Fruit fly (Drosophila melanogaster) whole organism, embryonic: Measurements from ENCODE around the gene mts.

Source experiments
- Antp ChIP-seq: fragments of 200-800 bp; sonication (Bioruptor generic); optimal IDR thresholded peaks from 3 replicates; lab custom pipeline; 2016; ENCODE audit warnings: missing biosample characterization, missing genetic modification characterization
- Blimp-1 ChIP-seq: fragments of 200-800 bp; sonication (Bioruptor generic); optimal IDR thresholded peaks from 3 replicates; lab custom pipeline; 2018; ENCODE audit warnings: missing biosample characterization, missing genetic modification characterization, mild to moderate bottlenecking, moderate library complexity, missing genetic modification reagents
- CG12071 ChIP-seq: fragments of 200-800 bp; sonication (Bioruptor generic); optimal IDR thresholded peaks from 3 replicates; lab custom pipeline; 2018; ENCODE audit warnings: missing biosample characterization, mild to moderate bottlenecking, missing genetic modification characterization
- CG12236 ChIP-seq: fragments of 200-800 bp; sonication (Bioruptor generic); optimal IDR thresholded peaks from 2 replicates; lab custom pipeline; 2016; ENCODE audit warnings: missing biosample characterization, missing genetic modification characterization
- CG13894 ChIP-seq: fragments of 200-800 bp; sonication (Bioruptor generic); optimal IDR thresholded peaks from 3 replicates; lab custom pipeline; 2018; ENCODE audit warnings: missing biosample characterization, mild to moderate bottlenecking, missing genetic modification characterization, moderate library complexity
- CG14050 ChIP-seq: fragments of 200-800 bp; sonication (Bioruptor generic); IDR thresholded peaks from 3 replicates; pipeline ENCODE4 v1.3.6; 2022; ENCODE audit warnings: missing biosample characterization, missing genetic modification characterization
- CG15514 ChIP-seq: fragments of 200-800 bp; sonication (Bioruptor generic); optimal IDR thresholded peaks from 3 replicates; lab custom pipeline; 2017; ENCODE audit warnings: missing biosample characterization, missing genetic modification characterization, mild to moderate bottlenecking, moderate library complexity, missing genetic modification reagents
- CG17359 ChIP-seq: fragments of 200-800 bp; sonication (Bioruptor generic); optimal IDR thresholded peaks from 3 replicates; lab custom pipeline; 2018; ENCODE audit warnings: missing biosample characterization, mild to moderate bottlenecking, missing genetic modification characterization, moderate library complexity
- CG2116 ChIP-seq: fragments of 200-800 bp; sonication (Bioruptor generic); optimal IDR thresholded peaks from 3 replicates; lab custom pipeline; 2018; ENCODE audit warnings: missing biosample characterization, mild to moderate bottlenecking, missing genetic modification characterization
- CG34224 ChIP-seq: fragments of 200-800 bp; sonication (Bioruptor generic); IDR thresholded peaks from 3 replicates; pipeline ENCODE4 v1.3.6; 2022; ENCODE audit warnings: missing biosample characterization, missing genetic modification characterization; ENCODE audit not compliant: partially characterized antibody
- CG4820 ChIP-seq: fragments of 200-800 bp; sonication (Bioruptor generic); optimal IDR thresholded peaks from 3 replicates; lab custom pipeline; 2016; ENCODE audit warnings: missing biosample characterization, missing genetic modification characterization
- CG5180 ChIP-seq: fragments of 200-800 bp; sonication (Bioruptor generic); optimal IDR thresholded peaks from 3 replicates; lab custom pipeline; 2017; ENCODE audit warnings: missing biosample characterization, missing genetic modification characterization, mild to moderate bottlenecking, moderate library complexity, missing genetic modification reagents
- CG6813 ChIP-seq: fragments of 200-800 bp; sonication (Bioruptor generic); optimal IDR thresholded peaks from 2 replicates; lab custom pipeline; 2017; ENCODE audit warnings: missing biosample characterization, missing genetic modification characterization, mild to moderate bottlenecking, moderate library complexity, missing genetic modification reagents
- CG7372 ChIP-seq: fragments of 200-800 bp; sonication (Bioruptor generic); IDR thresholded peaks from 2 replicates; pipeline ENCODE4 v1.3.6; 2022; ENCODE audit warnings: missing biosample characterization, missing genetic modification characterization
- CG7928 ChIP-seq: fragments of 200-800 bp; sonication (Bioruptor generic); optimal IDR thresholded peaks from 2 replicates; lab custom pipeline; 2017; ENCODE audit warnings: missing biosample characterization, mild to moderate bottlenecking, missing genetic modification characterization
- CG7963 ChIP-seq: fragments of 200-800 bp; sonication (Bioruptor generic); IDR thresholded peaks from 3 replicates; pipeline ENCODE4 v1.3.6; 2022; ENCODE audit warnings: missing biosample characterization, missing genetic modification characterization; ENCODE audit not compliant: partially characterized antibody
- CG8089 ChIP-seq: fragments of 200-800 bp; sonication (Bioruptor generic); optimal IDR thresholded peaks from 3 replicates; lab custom pipeline; 2016; ENCODE audit warnings: missing biosample characterization, missing genetic modification characterization
- CG8765 ChIP-seq: fragments of 200-800 bp; sonication (Bioruptor generic); IDR thresholded peaks from 2 replicates; pipeline ENCODE4 v1.3.6; 2022; ENCODE audit warnings: missing biosample characterization, missing genetic modification characterization
- CG9932 ChIP-seq: fragments of 200-800 bp; sonication (Bioruptor generic); IDR thresholded peaks from 2 replicates; pipeline ENCODE4 v1.3.6; 2022; ENCODE audit warnings: missing biosample characterization, missing genetic modification characterization
- CoRest ChIP-seq: fragments of 200-800 bp; sonication (Bioruptor generic); optimal IDR thresholded peaks from 3 replicates; lab custom pipeline; 2018; ENCODE audit warnings: missing biosample characterization, mild to moderate bottlenecking, missing genetic modification characterization, moderate library complexity
- D19A ChIP-seq: fragments of 200-800 bp; optimal IDR thresholded peaks from 3 replicates; lab custom pipeline; 2019; ENCODE audit warnings: missing biosample characterization, mild to moderate bottlenecking, missing genetic modification characterization, moderate library complexity
- Dll ChIP-seq: fragments of 200-800 bp; sonication (Bioruptor generic); IDR thresholded peaks from 4 replicates; pipeline ENCODE4 v1.3.6; 2022; ENCODE audit warnings: missing biosample characterization, missing genetic modification characterization; ENCODE audit not compliant: partially characterized antibody
- H2.0 ChIP-seq: fragments of 200-800 bp; sonication (Bioruptor generic); IDR thresholded peaks from 2 replicates; pipeline ENCODE4 v1.3.6; 2022; ENCODE audit warnings: missing biosample characterization, missing genetic modification characterization
- HLH4C ChIP-seq: fragments of 200-800 bp; sonication (Bioruptor generic); IDR thresholded peaks from 3 replicates; pipeline ENCODE4 v1.3.6; 2022; ENCODE audit warnings: missing biosample characterization, missing genetic modification characterization; ENCODE audit not compliant: partially characterized antibody
- Jarid2 ChIP-seq: fragments of 200-800 bp; sonication (Bioruptor generic); optimal IDR thresholded peaks from 3 replicates; lab custom pipeline; 2017; ENCODE audit warnings: mild to moderate bottlenecking, missing biosample characterization, missing genetic modification reagents, missing genetic modification characterization
- Mrtf ChIP-seq: fragments of 200-800 bp; sonication (Bioruptor generic); IDR thresholded peaks from 3 replicates; pipeline ENCODE4 v1.3.6; 2022; ENCODE audit warnings: missing biosample characterization, missing genetic modification characterization
- Sry-β ChIP-seq: fragments of 200-800 bp; sonication (Bioruptor generic); optimal IDR thresholded peaks from 2 replicates; lab custom pipeline; 2018; ENCODE audit warnings: missing biosample characterization, mild to moderate bottlenecking, missing genetic modification characterization, moderate library complexity
- abd-A ChIP-seq: fragments of 200-800 bp; sonication (Bioruptor generic); optimal IDR thresholded peaks from 3 replicates; lab custom pipeline; 2019; ENCODE audit warnings: missing biosample characterization, mild to moderate bottlenecking, missing genetic modification characterization, moderate library complexity
- bbx ChIP-seq: fragments of 200-800 bp; sonication (Bioruptor generic); IDR thresholded peaks from 2 replicates; pipeline ENCODE4 v1.3.6; 2022; ENCODE audit warnings: missing biosample characterization, missing genetic modification characterization; ENCODE audit not compliant: partially characterized antibody
- caup ChIP-seq: fragments of 200-800 bp; sonication (Bioruptor generic); optimal IDR thresholded peaks from 3 replicates; lab custom pipeline; 2017; ENCODE audit warnings: missing biosample characterization, mild to moderate bottlenecking, missing genetic modification characterization, moderate library complexity; ENCODE audit not compliant: severe bottlenecking
- ci ChIP-seq: fragments of 200-800 bp; sonication (Bioruptor generic); IDR thresholded peaks from 3 replicates; pipeline ENCODE4 v1.3.6; 2022; ENCODE audit warnings: missing biosample characterization, missing genetic modification characterization
- eve ChIP-seq, 2 experiments: fragments of >200 bp; optimal IDR thresholded peaks; 2 replicates each; lab custom pipeline; 2017; ENCODE audit warnings: missing biosample characterization in 2 of 2, missing genetic modification characterization in 2 of 2
- fd102C ChIP-seq: fragments of 200-800 bp; sonication (Bioruptor generic); optimal IDR thresholded peaks from 2 replicates; lab custom pipeline; 2018; ENCODE audit warnings: missing biosample characterization, mild to moderate bottlenecking, missing genetic modification characterization, moderate library complexity
- fd64A ChIP-seq: fragments of 200-800 bp; sonication (Bioruptor generic); optimal IDR thresholded peaks from 3 replicates; lab custom pipeline; 2018; ENCODE audit warnings: missing biosample characterization, mild to moderate bottlenecking, missing genetic modification characterization
- gro ChIP-seq: fragments of 200-800 bp; sonication (Bioruptor generic); optimal IDR thresholded peaks from 2 replicates; lab custom pipeline; 2016; ENCODE audit warnings: missing biosample characterization, missing genetic modification characterization
- mirr ChIP-seq: fragments of 200-800 bp; sonication (Bioruptor generic); optimal IDR thresholded peaks from 3 replicates; lab custom pipeline; 2018; ENCODE audit warnings: missing biosample characterization, mild to moderate bottlenecking, missing genetic modification characterization
- nom ChIP-seq: fragments of 200-800 bp; sonication (Bioruptor generic); optimal IDR thresholded peaks from 2 replicates; lab custom pipeline; 2017; ENCODE audit warnings: missing biosample characterization, missing genetic modification characterization, mild to moderate bottlenecking, moderate library complexity, missing genetic modification reagents
- otp ChIP-seq: fragments of 200-800 bp; sonication (Bioruptor generic); IDR thresholded peaks from 3 replicates; pipeline ENCODE4, ENCODE4 v1.3.6; 2022; ENCODE audit warnings: missing biosample characterization, missing genetic modification characterization
- pho ChIP-seq: fragments of 200-800 bp; sonication (Bioruptor generic); optimal IDR thresholded peaks from 2 replicates; lab custom pipeline; 2016; ENCODE audit warnings: missing biosample characterization, missing genetic modification characterization
- phol ChIP-seq: fragments of 200-800 bp; sonication (Bioruptor generic); optimal IDR thresholded peaks from 3 replicates; lab custom pipeline; 2018; ENCODE audit warnings: missing biosample characterization, mild to moderate bottlenecking, missing genetic modification characterization, moderate library complexity
- rib ChIP-seq: fragments of 200-800 bp; sonication (Bioruptor generic); IDR thresholded peaks from 2 replicates; pipeline ENCODE4 v1.3.6; 2022; ENCODE audit warnings: missing biosample characterization, missing genetic modification characterization
- ro ChIP-seq: fragments of 200-800 bp; sonication (Bioruptor generic); IDR thresholded peaks from 2 replicates; pipeline ENCODE4 v1.3.6; 2022; ENCODE audit warnings: missing biosample characterization, missing genetic modification characterization
- run ChIP-seq: fragments of 200-800 bp; sonication (Bioruptor generic); optimal IDR thresholded peaks from 3 replicates; lab custom pipeline; 2018; ENCODE audit warnings: missing biosample characterization, mild to moderate bottlenecking, missing genetic modification characterization
- scrt ChIP-seq: fragments of 200-800 bp; sonication (Bioruptor generic); optimal IDR thresholded peaks from 2 replicates; lab custom pipeline; 2018; ENCODE audit warnings: missing biosample characterization, mild to moderate bottlenecking, missing genetic modification characterization, moderate library complexity
- sens ChIP-seq: fragments of 200-800 bp; sonication (Bioruptor generic); peaks from one replicate; lab custom pipeline; 2016; ENCODE audit warnings: missing biosample characterization, missing genetic modification characterization
- slp2 ChIP-seq: fragments of 200-800 bp; sonication (Bioruptor generic); optimal IDR thresholded peaks from 2 replicates; lab custom pipeline; 2016; ENCODE audit warnings: missing biosample characterization, missing genetic modification characterization
- vvl ChIP-seq: fragments of 200-800 bp; sonication (Bioruptor generic); IDR thresholded peaks from 2 replicates; pipeline ENCODE4 v1.3.6; 2022; ENCODE audit warnings: missing biosample characterization, missing genetic modification characterization
- z ChIP-seq: fragments of 200-800 bp; sonication (Bioruptor generic); IDR thresholded peaks from 3 replicates; pipeline ENCODE4 v1.3.6; 2022; ENCODE audit warnings: missing biosample characterization, missing genetic modification characterization
- zen2 ChIP-seq: fragments of 200-800 bp; sonication (Bioruptor generic); IDR thresholded peaks from 3 replicates; pipeline ENCODE4 v1.3.6; 2022; ENCODE audit warnings: missing biosample characterization, missing genetic modification characterization; ENCODE audit not compliant: partially characterized antibody

mts gene

DNA sequence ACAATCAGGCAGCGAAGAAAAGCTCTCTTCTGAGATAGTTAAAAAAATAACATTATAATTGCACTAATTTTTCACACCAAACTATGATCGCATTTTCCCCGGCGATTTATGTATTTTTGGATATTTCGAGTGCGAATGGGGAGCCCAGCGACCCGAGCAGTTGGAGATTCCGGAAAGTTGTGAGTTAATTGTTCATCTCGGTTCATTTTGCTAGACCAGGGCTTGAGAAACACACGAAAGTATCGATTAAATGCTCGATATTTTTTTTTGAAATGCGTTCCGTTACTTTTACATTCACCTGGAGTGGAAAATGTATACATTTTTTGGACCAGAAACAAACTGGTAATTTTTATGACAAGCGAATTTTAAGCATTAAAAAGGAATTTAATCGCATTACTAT, 16.9 kb upstream of the mts start, which contains the start of gene Cdc14 (continued):
- no peak for TF ChIP-seq Mrtf (GFP tag; lab: Robert Waterston, UW)
- no peak for TF ChIP-seq CoRest
- no peak for TF ChIP-seq rib (GFP tag; lab: Robert Waterston, UW)
- no peak for TF ChIP-seq CG14050
- no peak for TF ChIP-seq ro
- peak; percentile 6 for TF ChIP-seq CG2116 (GFP tag; lab: Kevin White, UChicago)
- TF ChIP-seq CG17359 (tag; lab: Kevin White, UChicago) = peak; percentile 8
- no peak for TF ChIP-seq CG8765 (GFP tag; lab: Robert Waterston, UW)
- peak; percentile 54 for TF ChIP-seq Jarid2 (GFP tag; lab: Kevin White, UChicago)
- no peak for TF ChIP-seq slp2 (GFP tag; lab: Kevin White, UChicago)
- peak; percentile 59; the same call in 2 of the 3 replicates for TF ChIP-seq CG34224
- peak; percentile 55; the same call in 1 of the 2 replicates for TF ChIP-seq bbx (GFP tag; lab: Robert Waterston, UW)
- TF ChIP-seq vvl = 0 out of 2 replicates have a peak, but pooled peaks have one; percentile 7
- no peak for TF ChIP-seq Sry-β
- peak; percentile 42; the same call in 2 of the 3 replicates for TF ChIP-seq CG7963 (GFP tag; lab: Robert Waterston, UW)
- TF ChIP-seq CG9932 (GFP tag; lab: Robert Waterston, UW) = peak; percentile 35; the same call in 1 of the 2 replicates
- no peak for TF ChIP-seq Blimp-1 (GFP tag; lab: Kevin White, UChicago)
- TF ChIP-seq CG13894 (tag; lab: Kevin White, UChicago) = no peak
- no peak for TF ChIP-seq fd102C (GFP tag; lab: Kevin White, UChicago)
- peak; percentile 44; the same call in 1 of the 3 replicates for TF ChIP-seq HLH4C (GFP tag; lab: Robert Waterston, UW)
- peak; percentile 14 for TF ChIP-seq D19A
- TF ChIP-seq mirr = peak; percentile 16
- TF ChIP-seq Antp = no peak
- no peak for TF ChIP-seq run (tag; lab: Kevin White, UChicago)
- no peak for TF ChIP-seq CG8089 (GFP tag; lab: Kevin White, UChicago)
- TF ChIP-seq CG5180 = no peak
- TF ChIP-seq CG15514 (GFP tag; lab: Kevin White, UChicago) = peak; percentile 98
- no peak for TF ChIP-seq phol (tag; lab: Kevin White, UChicago)
- TF ChIP-seq Dll = peak; percentile 43; the same call in 1 of the 4 replicates
- peak; percentile 61 for TF ChIP-seq sens (GFP tag; lab: Kevin White, UChicago)
- peak; percentile 53; the same call in 1 of the 3 replicates for TF ChIP-seq zen2 (GFP tag; lab: Robert Waterston, UW)
- no peak for TF ChIP-seq otp (GFP tag; lab: Robert Waterston, UW)
- no peak for TF ChIP-seq CG4820 (GFP tag; lab: Kevin White, UChicago)
- TF ChIP-seq CG7928 = peak; percentile 92
- TF ChIP-seq fd64A (GFP tag; lab: Kevin White, UChicago) = no peak
- peak; percentile 57 for TF ChIP-seq CG12236
- no peak for TF ChIP-seq eve (GFP tag; optimal IDR thresholded peaks at IDR 0.05; lab: Kevin White, UChicago)
- peak; percentile 17 for TF ChIP-seq caup (GFP tag; lab: Kevin White, UChicago)
- peak; percentile 30 for TF ChIP-seq scrt
- TF ChIP-seq ci (GFP tag; lab: Robert Waterston, UW) = peak; percentile 54; the same call in 2 of the 3 replicates
- TF ChIP-seq CG7372 = no peak
- peak; percentile 57; the same call in 2 of the 3 replicates for TF ChIP-seq z (GFP tag; lab: Robert Waterston, UW)
- TF ChIP-seq CG6813 = no peak
- TF ChIP-seq H2.0 (GFP tag; lab: Robert Waterston, UW) = no peak
- peak; percentile 21 for TF ChIP-seq CG12071 (GFP tag; lab: Kevin White, UChicago)
- peak; percentile 4 for TF ChIP-seq nom
- TF ChIP-seq abd-A = peak; percentile 52
- TF ChIP-seq pho (GFP tag; lab: Kevin White, UChicago) = no peak
- TF ChIP-seq gro = peak; percentile 23
